Fruit fly (Drosophila melanogaster): ENCODE data around the gene loh.

Gene loh

DNA sequence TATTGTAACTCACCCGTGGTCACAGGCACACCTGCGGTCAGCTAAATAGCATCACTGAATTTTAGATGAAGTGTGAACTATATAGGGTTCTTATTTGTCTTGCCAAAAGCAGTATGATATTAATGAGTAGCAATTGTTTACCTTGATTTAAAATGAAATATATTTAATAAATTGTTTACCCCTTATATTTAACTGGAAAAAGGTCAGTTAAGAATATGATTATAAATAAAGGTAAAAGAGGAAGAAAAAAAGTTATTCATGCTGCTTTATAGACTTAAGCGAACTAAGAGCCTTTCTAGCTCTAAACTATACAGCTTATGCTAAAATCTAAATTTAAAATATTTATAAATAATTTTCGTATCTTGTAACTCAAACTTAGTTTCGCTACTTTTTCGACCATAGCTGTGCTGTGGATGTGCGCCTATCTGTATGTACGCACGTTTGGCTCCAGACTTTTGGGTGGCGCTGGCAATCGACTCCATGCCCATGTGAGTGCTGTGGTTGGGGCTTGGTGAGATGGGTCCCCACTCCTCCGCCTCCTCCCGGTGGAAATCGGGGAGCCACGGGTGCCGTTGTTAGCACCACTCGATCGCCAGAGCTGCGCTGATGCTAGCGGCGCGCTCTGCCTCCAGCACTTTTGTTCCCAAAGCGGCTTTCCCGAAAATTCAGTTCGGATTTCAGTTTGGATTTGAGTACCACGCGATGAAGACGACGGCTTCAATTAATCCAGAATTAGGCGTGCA lies at the start of gene loh (continued):
- TF ChIP-seq Sry-β (GFP tag; optimal IDR thresholded peaks at IDR 0.05), result peak; percentile 30
- no peak for TF ChIP-seq hkb (optimal IDR thresholded peaks at IDR 0.05)
- TF ChIP-seq hkb (GFP tag; IDR thresholded peaks at IDR 0.05), result peak; percentile 50; the same call in 1 of the 2 replicates
- TF ChIP-seq onecut (GFP tag; IDR thresholded peaks at IDR 0.05), result 0 out of 2 replicates have a peak, but pooled peaks have one; percentile 28
- peak; percentile 61 for TF ChIP-seq CG1233 (GFP tag; optimal IDR thresholded peaks at IDR 0.05)
- no peak for TF ChIP-seq psq (GFP tag; optimal IDR thresholded peaks at IDR 0.05)
- 0 out of 2 replicates have a peak, but pooled peaks have one; percentile 5 for TF ChIP-seq sob (GFP tag; IDR thresholded peaks at IDR 0.05)
- no peak for TF ChIP-seq ftz-f1 (GFP tag; optimal IDR thresholded peaks at IDR 0.05)
- TF ChIP-seq CG2120 (GFP tag; optimal IDR thresholded peaks at IDR 0.05), result peak; percentile 6
- TF ChIP-seq bsh (GFP tag; optimal IDR thresholded peaks at IDR 0.05), result peak in 1 of 2 experiments; percentile 63
- TF ChIP-seq fd3F (GFP tag; optimal IDR thresholded peaks at IDR 0.05), result peak; percentile 24
- 0 out of 2 replicates have a peak, but pooled peaks have one; percentile 38 for TF ChIP-seq ttk (GFP tag; IDR thresholded peaks at IDR 0.05)
- TF ChIP-seq Oaz (GFP tag; IDR thresholded peaks at IDR 0.05), result no peak
- TF ChIP-seq chinmo (GFP tag; IDR thresholded peaks at IDR 0.05; ENCODE audit: partially characterized antibody), result 0 out of 4 replicates have a peak, but pooled peaks have one; percentile 19
- TF ChIP-seq CG32772 (GFP tag; IDR thresholded peaks at IDR 0.05), result no peak; the same call in 1 of the 2 replicates
- no peak for TF ChIP-seq CG17186 (GFP tag; optimal IDR thresholded peaks at IDR 0.05)
- TF ChIP-seq ato (GFP tag; IDR thresholded peaks at IDR 0.05; ENCODE audit: partially characterized antibody), result no peak
- peak; percentile 17; the same call in 1 of the 2 replicates for TF ChIP-seq E2f1 (GFP tag; IDR thresholded peaks at IDR 0.05)
- no peak for TF ChIP-seq pan (optimal IDR thresholded peaks at IDR 0.05)
- TF ChIP-seq pan (GFP tag; optimal IDR thresholded peaks at IDR 0.05 in 1 of 2, IDR thresholded peaks at IDR 0.05 in 1 of 2), result peak in 1 of 2 experiments; percentile 38
- peak; percentile 3 for TF ChIP-seq cg (GFP tag; optimal IDR thresholded peaks at IDR 0.05)
- TF ChIP-seq CG11723 (GFP tag; optimal IDR thresholded peaks at IDR 0.05), result peak; percentile 53
- peak; percentile 81 for TF ChIP-seq nmo (GFP tag; optimal IDR thresholded peaks at IDR 0.05)
- peak; percentile 22 for TF ChIP-seq lilli (GFP tag; optimal IDR thresholded peaks at IDR 0.05)
- peak; percentile 10 for TF ChIP-seq CG6683 (GFP tag; optimal IDR thresholded peaks at IDR 0.05)
- TF ChIP-seq CG3407 (GFP tag; optimal IDR thresholded peaks at IDR 0.05), result peak; percentile 40
- peak; percentile 55 for TF ChIP-seq tio (GFP tag; optimal IDR thresholded peaks at IDR 0.05)
- no peak for TF ChIP-seq CG4854 (GFP tag; optimal IDR thresholded peaks at IDR 0.05)
- peak; percentile 63 for TF ChIP-seq Ssrp (tag; optimal IDR thresholded peaks at IDR 0.05)
- TF ChIP-seq Nf-YB (GFP tag; optimal IDR thresholded peaks at IDR 0.05), result peak; percentile 49
- TF ChIP-seq CG13775 (GFP tag; optimal IDR thresholded peaks at IDR 0.05), result peak; percentile 32
- peak; percentile 35 for TF ChIP-seq kah (GFP tag; optimal IDR thresholded peaks at IDR 0.05)
- peak; percentile 10 for TF ChIP-seq CG15696 (tag; optimal IDR thresholded peaks at IDR 0.05)
- TF ChIP-seq TFAM (GFP tag; optimal IDR thresholded peaks at IDR 0.05), result no peak
- TF ChIP-seq grau (tag; optimal IDR thresholded peaks at IDR 0.05), result peak; percentile 72
- no peak for TF ChIP-seq pb (GFP tag; optimal IDR thresholded peaks at IDR 0.05)
- TF ChIP-seq pfk (GFP tag; optimal IDR thresholded peaks at IDR 0.05), result no peak
- TF ChIP-seq Sox102F (GFP tag; optimal IDR thresholded peaks at IDR 0.05), result no peak
- no peak for TF ChIP-seq CG15479 (GFP tag; optimal IDR thresholded peaks at IDR 0.05)
- peak; percentile 76 for TF ChIP-seq CG9437 (GFP tag; optimal IDR thresholded peaks at IDR 0.05)
- no peak for TF ChIP-seq bab2 (GFP tag; optimal IDR thresholded peaks at IDR 0.05)
- peak; percentile 51 for TF ChIP-seq PHDP (tag; optimal IDR thresholded peaks at IDR 0.05)
- peak; percentile 41 for TF ChIP-seq CG18619 (GFP tag; optimal IDR thresholded peaks at IDR 0.05)
- TF ChIP-seq CG12391 (tag; optimal IDR thresholded peaks at IDR 0.05), result peak; percentile 64
- TF ChIP-seq btn (GFP tag; optimal IDR thresholded peaks at IDR 0.05), result no peak
- TF ChIP-seq Oli (tag; optimal IDR thresholded peaks at IDR 0.05), result peak; percentile 74
- no peak for TF ChIP-seq CG4617 (GFP tag; optimal IDR thresholded peaks at IDR 0.05; ENCODE audit: borderline replicate concordance)
- TF ChIP-seq CG10147 (GFP tag; optimal IDR thresholded peaks at IDR 0.05), result peak; percentile 47
